Worm (Caenorhabditis elegans) whole organism, early embryonic: Measurements from ENCODE around the gene tbcc-1.

Source experiments
- B0310.2 ChIP-seq: sonication (generic microtip); optimal IDR thresholded peaks from 2 replicates; lab custom pipeline; 2016; ENCODE audit warnings: mild to moderate bottlenecking, missing genetic modification characterization, missing compliant biosample characterization
- F13C5.2 ChIP-seq: sonication (generic microtip); optimal IDR thresholded peaks from 2 replicates; lab custom pipeline; 2017; ENCODE audit warnings: mild to moderate bottlenecking, missing genetic modification characterization, inconsistent platforms, missing compliant biosample characterization
- ama-1 ChIP-seq: fragments of 150-350 bp; optimal IDR thresholded peaks from 2 replicates; lab custom pipeline; 2014
- ceh-13 ChIP-seq: fragments of 200-800 bp; sonication (Bioruptor generic); optimal IDR thresholded peaks from 2 replicates; lab custom pipeline; 2018; ENCODE audit warnings: mild to moderate bottlenecking, missing genetic modification characterization, missing compliant biosample characterization
- ets-7 ChIP-seq: sonication (generic microtip); optimal IDR thresholded peaks from 2 replicates; lab custom pipeline; 2016; ENCODE audit warnings: missing genotype, missing genetic modification characterization, missing compliant biosample characterization
- flt-1 ChIP-seq: fragments of 200-800 bp; sonication (Bioruptor generic); IDR thresholded peaks from 2 replicates; pipeline ENCODE4 v1.3.6; 2022; ENCODE audit warnings: missing genetic modification characterization, missing compliant biosample characterization
- hmbx-1 ChIP-seq: sonication (generic microtip); optimal IDR thresholded peaks from 2 replicates; lab custom pipeline; 2016; ENCODE audit warnings: mild to moderate bottlenecking, missing genetic modification characterization, missing compliant biosample characterization
- hmg-4 ChIP-seq: fragments of 200-800 bp; sonication (Bioruptor generic); optimal IDR thresholded peaks from 2 replicates; lab custom pipeline; 2018; ENCODE audit warnings: mild to moderate bottlenecking, missing genetic modification characterization, missing compliant biosample characterization
- hnd-1 ChIP-seq: sonication (generic microtip); optimal IDR thresholded peaks from 2 replicates; lab custom pipeline; 2016; ENCODE audit warnings: missing genetic modification characterization, missing compliant biosample characterization
- pes-1 ChIP-seq: fragments of 200-800 bp; sonication (Bioruptor generic); IDR thresholded peaks from 2 replicates; pipeline ENCODE4 v1.3.6; 2022; ENCODE audit warnings: missing genetic modification reagents, missing genetic modification characterization, missing compliant biosample characterization
- scrt-1 ChIP-seq: fragments of 200-800 bp; sonication (Bioruptor generic); IDR thresholded peaks from 2 replicates; pipeline ENCODE4 v1.3.6; 2022; ENCODE audit warnings: missing genetic modification characterization, missing compliant biosample characterization
- sea-1 ChIP-seq: fragments of 200-800 bp; sonication (Bioruptor generic); conservative IDR thresholded peaks from 2 replicates; pipeline ENCODE4 v1.3.6; 2022; ENCODE audit warnings: missing genetic modification characterization, missing compliant biosample characterization
- tbx-11 ChIP-seq: fragments of 200-800 bp; sonication (Bioruptor generic); IDR thresholded peaks from 2 replicates; pipeline ENCODE4 v1.3.6; 2022; ENCODE audit warnings: missing genetic modification characterization, missing compliant biosample characterization
- tra-4 ChIP-seq: sonication (generic microtip); optimal IDR thresholded peaks from 2 replicates; lab custom pipeline; 2017; ENCODE audit warnings: missing genetic modification characterization, missing compliant biosample characterization

ce11 chrIII:2770752-2771151, 17.5 kb upstream of the tbcc-1 start:
- TF ChIP-seq ama-1 (lab: Kevin White, UChicago) (no peak), hnd-1 (tag; lab: Kevin White, UChicago) (no peak), flt-1 (no peak), tbx-11 (GFP tag; lab: Robert Waterston, UW) (no peak), pes-1 (GFP tag; lab: Robert Waterston, UW) (no peak), tra-4 (tag; lab: Kevin White, UChicago) (no peak), hmbx-1 (no peak), F13C5.2 (no peak), B0310.2 (tag; lab: Kevin White, UChicago) (no peak), ceh-13 (GFP tag; lab: Kevin White, UChicago) (no peak), sea-1 (GFP tag; lab: Robert Waterston, UW) (no peak), hmg-4 (GFP tag; lab: Kevin White, UChicago) (no peak), scrt-1 (GFP tag; lab: Robert Waterston, UW) (no peak), ets-7 (tag; lab: Kevin White, UChicago) (no peak)
